Fruit fly (Drosophila melanogaster) whole organism, embryonic: ENCODE measurements around the gene dpp.

Experiments
- B-H1 ChIP-seq: fragments of 200-800 bp; sonication (Bioruptor generic); IDR thresholded peaks from 3 replicates; pipeline ENCODE4 v1.3.6; 2022; ENCODE audit warnings: missing biosample characterization, missing genetic modification characterization
- CG11093 ChIP-seq: fragments of 200-800 bp; sonication (Bioruptor generic); IDR thresholded peaks from 3 replicates; pipeline ENCODE4 v1.3.6; 2022; ENCODE audit warnings: missing biosample characterization, missing genetic modification characterization
- CG11504 ChIP-seq: fragments of 200-800 bp; sonication (Bioruptor generic); optimal IDR thresholded peaks from 3 replicates; lab custom pipeline; 2019; ENCODE audit warnings: missing biosample characterization, mild to moderate bottlenecking, missing genetic modification characterization, moderate library complexity
- CG12071 ChIP-seq: fragments of 200-800 bp; sonication (Bioruptor generic); optimal IDR thresholded peaks from 3 replicates; lab custom pipeline; 2018; ENCODE audit warnings: missing biosample characterization, mild to moderate bottlenecking, missing genetic modification characterization
- CG12219 ChIP-seq: fragments of 200-800 bp; sonication (Bioruptor generic); optimal IDR thresholded peaks from 3 replicates; lab custom pipeline; 2018; ENCODE audit warnings: missing biosample characterization, mild to moderate bottlenecking, missing genetic modification characterization
- CG12299 ChIP-seq: fragments of 200-800 bp; sonication (Bioruptor generic); optimal IDR thresholded peaks from 2 replicates; lab custom pipeline; 2018; ENCODE audit warnings: missing biosample characterization, mild to moderate bottlenecking, missing genetic modification characterization
- CG13775 ChIP-seq: fragments of 200-800 bp; sonication (Bioruptor generic); optimal IDR thresholded peaks from 3 replicates; lab custom pipeline; 2017; ENCODE audit warnings: missing biosample characterization, mild to moderate bottlenecking, missing genetic modification characterization
- CG14860 ChIP-seq: fragments of 200-800 bp; sonication (Bioruptor generic); IDR thresholded peaks from 3 replicates; pipeline ENCODE4 v1.3.6; 2022; ENCODE audit warnings: missing biosample characterization, missing genetic modification characterization; ENCODE audit not compliant: partially characterized antibody
- CG1647 ChIP-seq: fragments of 200-800 bp; sonication (Bioruptor generic); optimal IDR thresholded peaks from 3 replicates; lab custom pipeline; 2016; ENCODE audit warnings: missing biosample characterization, missing genetic modification characterization
- CG16863 ChIP-seq: fragments of 200-800 bp; sonication (Bioruptor generic); optimal IDR thresholded peaks from 3 replicates; lab custom pipeline; 2016; ENCODE audit warnings: missing biosample characterization, missing genetic modification characterization
- CG2199 ChIP-seq: fragments of 200-800 bp; sonication (Bioruptor generic); IDR thresholded peaks from 3 replicates; pipeline ENCODE4 v1.3.6; 2022; ENCODE audit warnings: missing biosample characterization, missing genetic modification characterization
- CG2678 ChIP-seq: fragments of 200-800 bp; sonication (Bioruptor generic); optimal IDR thresholded peaks from 3 replicates; lab custom pipeline; 2019; ENCODE audit warnings: missing biosample characterization, mild to moderate bottlenecking, missing genetic modification characterization, moderate library complexity
- CG32532 ChIP-seq: fragments of 200-800 bp; sonication (Bioruptor generic); IDR thresholded peaks from 2 replicates; pipeline ENCODE4 v1.3.6; 2022; ENCODE audit warnings: missing biosample characterization, missing genetic modification characterization
- CG4854 ChIP-seq: fragments of 200-800 bp; sonication (Bioruptor generic); optimal IDR thresholded peaks from 2 replicates; lab custom pipeline; 2016; ENCODE audit warnings: missing biosample characterization, missing genetic modification characterization, inconsistent platforms
- CG5953 ChIP-seq: fragments of 200-800 bp; sonication (Bioruptor generic); IDR thresholded peaks from 2 replicates; pipeline ENCODE4 v1.3.6; 2022; ENCODE audit warnings: missing biosample characterization, missing genetic modification characterization
- CG6654 ChIP-seq: fragments of 200-800 bp; sonication (Bioruptor generic); optimal IDR thresholded peaks from 2 replicates; lab custom pipeline; 2017; ENCODE audit warnings: missing biosample characterization, mild to moderate bottlenecking, missing genetic modification characterization
- CG7556 ChIP-seq: fragments of 200-800 bp; sonication (Bioruptor generic); optimal IDR thresholded peaks from 2 replicates; lab custom pipeline; 2017; ENCODE audit warnings: missing biosample characterization, mild to moderate bottlenecking, missing genetic modification characterization
- CG8281 ChIP-seq: fragments of 200-800 bp; sonication (Bioruptor generic); optimal IDR thresholded peaks from 2 replicates; lab custom pipeline; 2018; ENCODE audit warnings: missing biosample characterization, mild to moderate bottlenecking, missing genetic modification characterization, moderate library complexity
- CG8290 ChIP-seq, 3 experiments: fragments of 200-800 bp; sonication (Bioruptor generic); optimal IDR thresholded peaks; 2 replicates each; lab custom pipeline; 2016 to 2019; ENCODE audit warnings: missing biosample characterization in 3 of 3, missing genetic modification characterization in 3 of 3, mild to moderate bottlenecking in 2 of 3, moderate library complexity in 1 of 3
- CG9437 ChIP-seq: fragments of 200-800 bp; sonication (Bioruptor generic); optimal IDR thresholded peaks from 2 replicates; lab custom pipeline; 2018; ENCODE audit warnings: missing biosample characterization, mild to moderate bottlenecking, missing genetic modification characterization
- CkIIα-i1 ChIP-seq: fragments of 200-800 bp; sonication (Bioruptor generic); IDR thresholded peaks from 2 replicates; pipeline ENCODE4 v1.3.6; 2022; ENCODE audit warnings: missing biosample characterization, missing genetic modification characterization
- Dfd ChIP-seq, 2 experiments: fragments of >200 bp; optimal IDR thresholded peaks; 2 replicates each; lab custom pipeline; 2017; ENCODE audit warnings: missing biosample characterization in 2 of 2, missing genetic modification characterization in 2 of 2
- HLH4C ChIP-seq: fragments of 200-800 bp; sonication (Bioruptor generic); IDR thresholded peaks from 3 replicates; pipeline ENCODE4 v1.3.6; 2022; ENCODE audit warnings: missing biosample characterization, missing genetic modification characterization; ENCODE audit not compliant: partially characterized antibody
- Lhr ChIP-seq: fragments of 200-800 bp; sonication (Bioruptor generic); optimal IDR thresholded peaks from 3 replicates; lab custom pipeline; 2017; ENCODE audit warnings: mild to moderate bottlenecking, missing biosample characterization, missing genetic modification reagents, missing genetic modification characterization
- Lim3 ChIP-seq: fragments of 200-800 bp; sonication (Bioruptor generic); IDR thresholded peaks from 2 replicates; pipeline ENCODE4 v1.3.6; 2022; ENCODE audit warnings: missing biosample characterization, missing genetic modification characterization
- NFAT ChIP-seq: fragments of 200-800 bp; sonication (Bioruptor generic); IDR thresholded peaks from 2 replicates; pipeline ENCODE4 v1.3.6; 2022; ENCODE audit warnings: missing biosample characterization, missing genetic modification characterization
- Optix ChIP-seq: fragments of 200-800 bp; sonication (Bioruptor generic); IDR thresholded peaks from 3 replicates; pipeline ENCODE4 v1.3.6; 2022; ENCODE audit warnings: missing biosample characterization, missing genetic modification characterization
- Scr ChIP-seq: fragments of 200-800 bp; sonication (Bioruptor generic); IDR thresholded peaks from 2 replicates; pipeline ENCODE4 v1.3.6; 2022; ENCODE audit warnings: missing biosample characterization, missing genetic modification characterization; ENCODE audit not compliant: partially characterized antibody
- Sry-δ ChIP-seq: fragments of 200-800 bp; sonication (Bioruptor generic); optimal IDR thresholded peaks from 2 replicates; lab custom pipeline; 2016; ENCODE audit warnings: missing biosample characterization, missing genetic modification characterization
- Usf ChIP-seq: fragments of 200-800 bp; sonication (Bioruptor generic); optimal IDR thresholded peaks from 2 replicates; lab custom pipeline; 2017; ENCODE audit warnings: missing genotype, missing biosample characterization, missing genetic modification characterization
- Xrp1 ChIP-seq: fragments of 200-800 bp; sonication (Bioruptor generic); IDR thresholded peaks from 2 replicates; pipeline ENCODE4 v1.3.6; 2022; ENCODE audit warnings: missing biosample characterization, missing genetic modification characterization
- ap ChIP-seq: fragments of 200-800 bp; sonication (Bioruptor generic); IDR thresholded peaks from 2 replicates; pipeline ENCODE4 v1.3.6; 2022; ENCODE audit warnings: missing biosample characterization, missing genetic modification characterization
- ara ChIP-seq: fragments of 200-800 bp; sonication (Bioruptor generic); IDR thresholded peaks from 2 replicates; pipeline ENCODE4 v1.3.6; 2022; ENCODE audit warnings: missing biosample characterization, missing genetic modification characterization
- bigmax ChIP-seq: fragments of 200-800 bp; sonication (Bioruptor generic); optimal IDR thresholded peaks from 2 replicates; lab custom pipeline; 2018; ENCODE audit warnings: missing biosample characterization, mild to moderate bottlenecking, missing genetic modification characterization
- br ChIP-seq: fragments of >200 bp; optimal IDR thresholded peaks from 2 replicates; lab custom pipeline; 2017
- caup ChIP-seq: fragments of 200-800 bp; sonication (Bioruptor generic); optimal IDR thresholded peaks from 3 replicates; lab custom pipeline; 2017; ENCODE audit warnings: missing biosample characterization, mild to moderate bottlenecking, missing genetic modification characterization, moderate library complexity; ENCODE audit not compliant: severe bottlenecking
- chm ChIP-seq: fragments of 200-800 bp; sonication (Bioruptor generic); IDR thresholded peaks from 2 replicates; pipeline ENCODE4 v1.3.6; 2022; ENCODE audit warnings: missing biosample characterization, missing genetic modification characterization
- ci ChIP-seq: fragments of 200-800 bp; sonication (Bioruptor generic); IDR thresholded peaks from 3 replicates; pipeline ENCODE4 v1.3.6; 2022; ENCODE audit warnings: missing biosample characterization, missing genetic modification characterization
- crp ChIP-seq, 2 experiments: fragments of 200-800 bp; sonication (Bioruptor generic); optimal IDR thresholded peaks; 2 replicates in 1 of 2; 3 replicates in 1 of 2; lab custom pipeline; 2017; ENCODE audit warnings: missing biosample characterization in 2 of 2, missing genetic modification characterization in 2 of 2, mild to moderate bottlenecking in 1 of 2, moderate library complexity in 1 of 2
- dan ChIP-seq: fragments of 200-800 bp; sonication (Bioruptor generic); IDR thresholded peaks from 2 replicates; pipeline ENCODE4 v1.3.6; 2022; ENCODE audit warnings: missing biosample characterization, missing genetic modification characterization
- eve ChIP-seq, 2 experiments: fragments of >200 bp; optimal IDR thresholded peaks; 2 replicates each; lab custom pipeline; 2017; ENCODE audit warnings: missing biosample characterization in 2 of 2, missing genetic modification characterization in 2 of 2
- gfzf ChIP-seq: fragments of 200-800 bp; sonication (Bioruptor generic); optimal IDR thresholded peaks from 2 replicates; lab custom pipeline; 2016; ENCODE audit warnings: missing biosample characterization, mild to moderate bottlenecking, missing genetic modification characterization, moderate library complexity
- gsb ChIP-seq: fragments of 200-800 bp; sonication (Bioruptor generic); IDR thresholded peaks from 2 replicates; pipeline ENCODE4 v1.3.6; 2022; ENCODE audit warnings: missing biosample characterization, missing genetic modification characterization
- lmd ChIP-seq: fragments of 200-800 bp; sonication (Bioruptor generic); IDR thresholded peaks from 2 replicates; pipeline ENCODE4 v1.3.6; 2022; ENCODE audit warnings: missing biosample characterization, missing genetic modification characterization
- pzg ChIP-seq: fragments of 200-800 bp; sonication (Bioruptor generic); optimal IDR thresholded peaks from 3 replicates; lab custom pipeline; 2018; ENCODE audit warnings: missing biosample characterization, mild to moderate bottlenecking, missing genetic modification characterization, moderate library complexity
- shn ChIP-seq: fragments of 200-800 bp; sonication (Bioruptor generic); optimal IDR thresholded peaks from 3 replicates; lab custom pipeline; 2016; ENCODE audit warnings: missing biosample characterization, missing genetic modification characterization
- tin ChIP-seq: fragments of 200-800 bp; sonication (Bioruptor generic); optimal IDR thresholded peaks from 3 replicates; lab custom pipeline; 2016; ENCODE audit warnings: missing biosample characterization, missing genetic modification characterization
- trh ChIP-seq: fragments of 200-800 bp; sonication (Bioruptor generic); optimal IDR thresholded peaks from 2 replicates; lab custom pipeline; 2016; ENCODE audit warnings: missing biosample characterization, missing genetic modification characterization
- ttk ChIP-seq: fragments of 200-800 bp; sonication (Bioruptor generic); IDR thresholded peaks from 2 replicates; pipeline ENCODE4 v2.1.2; 2022; ENCODE audit warnings: missing biosample characterization, missing genetic modification characterization
- vfl ChIP-seq: fragments of 200-800 bp; sonication (Bioruptor generic); optimal IDR thresholded peaks from 2 replicates; lab custom pipeline; 2016; ENCODE audit warnings: missing biosample characterization, missing genetic modification characterization
- zf30C ChIP-seq: fragments of 200-800 bp; sonication (Bioruptor generic); optimal IDR thresholded peaks from 3 replicates; lab custom pipeline; 2018; ENCODE audit warnings: missing biosample characterization, mild to moderate bottlenecking, missing genetic modification characterization

The dpp gene

dm6 chr2L:2494515-2495098, 66.4 kb downstream of the dpp start (continued):
- peak; percentile 4 for TF ChIP-seq CG4854
- no peak for TF ChIP-seq crp (GFP tag; optimal IDR thresholded peaks at IDR 0.05; lab: Kevin White, UChicago)
- no peak for TF ChIP-seq vfl
- TF ChIP-seq Usf (GFP tag; lab: Kevin White, UChicago), result no peak
- TF ChIP-seq CG12071 (GFP tag; lab: Kevin White, UChicago), result peak; percentile 13
- no peak for TF ChIP-seq gfzf (GFP tag; lab: Kevin White, UChicago)
- TF ChIP-seq lmd, result no peak
- TF ChIP-seq Xrp1, result 0 out of 2 replicates have a peak, but pooled peaks have one; percentile 23
- no peak for TF ChIP-seq Optix (GFP tag; lab: Robert Waterston, UW)
- no peak for TF ChIP-seq CG9437 (GFP tag; lab: Kevin White, UChicago)
- no peak for TF ChIP-seq B-H1 (GFP tag; lab: Robert Waterston, UW)
- TF ChIP-seq CG8281, result no peak
- peak; percentile 34; the same call in 1 of the 2 replicates for TF ChIP-seq ara (GFP tag; lab: Robert Waterston, UW)
- TF ChIP-seq CG14860 (GFP tag; lab: Robert Waterston, UW), result no peak
- no peak for TF ChIP-seq shn (GFP tag; lab: Kevin White, UChicago)
- no peak for TF ChIP-seq CG2199 (GFP tag; lab: Robert Waterston, UW)
- TF ChIP-seq CG5953 (GFP tag; lab: Robert Waterston, UW), result no peak
- no peak for TF ChIP-seq CG12219 (GFP tag; lab: Kevin White, UChicago)
- peak; percentile 23 for TF ChIP-seq caup
- TF ChIP-seq eve (GFP tag; optimal IDR thresholded peaks at IDR 0.05; lab: Kevin White, UChicago), result no peak
- TF ChIP-seq ci (GFP tag; lab: Robert Waterston, UW), result no peak
- TF ChIP-seq Scr, result no peak
- TF ChIP-seq ttk (GFP tag; lab: Robert Waterston, UW), result 0 out of 2 replicates have a peak, but pooled peaks have one; percentile 25
- TF ChIP-seq CG11093, result no peak
- TF ChIP-seq NFAT (GFP tag; lab: Robert Waterston, UW), result no peak
- TF ChIP-seq CG7556, result no peak
- peak; percentile 17 for TF ChIP-seq CG8290 (GFP tag; optimal IDR thresholded peaks at IDR 0.05; lab: Kevin White, UChicago)
- peak in 1 of 2 experiments; percentile 3 for TF ChIP-seq CG8290 (tag; optimal IDR thresholded peaks at IDR 0.05; lab: Kevin White, UChicago)
- no peak for TF ChIP-seq br (lab: Kevin White, UChicago)
- peak; percentile 45 for TF ChIP-seq CG2678 (tag; lab: Kevin White, UChicago)
- no peak for TF ChIP-seq CG32532 (GFP tag; lab: Robert Waterston, UW)
- TF ChIP-seq CG16863 (GFP tag; lab: Kevin White, UChicago), result no peak
- no peak for TF ChIP-seq CG12299 (tag; lab: Kevin White, UChicago)
- peak; percentile 49 for TF ChIP-seq CG11504
- no peak for TF ChIP-seq pzg
- TF ChIP-seq Lim3 (GFP tag; lab: Robert Waterston, UW), result no peak
- no peak for TF ChIP-seq Lhr (GFP tag; lab: Kevin White, UChicago)
- no peak for TF ChIP-seq Dfd (GFP tag; optimal IDR thresholded peaks at IDR 0.05; lab: Kevin White, UChicago)
- no peak for TF ChIP-seq CG6654
- no peak for TF ChIP-seq tin (GFP tag; lab: Kevin White, UChicago)
- no peak for TF ChIP-seq HLH4C (GFP tag; lab: Robert Waterston, UW)
- no peak for TF ChIP-seq chm (GFP tag; lab: Robert Waterston, UW)
- no peak for TF ChIP-seq CG13775 (GFP tag; lab: Kevin White, UChicago)
- TF ChIP-seq ap (GFP tag; lab: Robert Waterston, UW), result no peak
- TF ChIP-seq CkIIα-i1 (GFP tag; lab: Robert Waterston, UW), result no peak
- no peak for TF ChIP-seq trh (GFP tag; lab: Kevin White, UChicago)
- no peak for TF ChIP-seq Sry-δ
- TF ChIP-seq bigmax (GFP tag; lab: Kevin White, UChicago), result no peak
- peak; percentile 37 for TF ChIP-seq CG1647 (GFP tag; lab: Kevin White, UChicago)
- TF ChIP-seq dan (GFP tag; lab: Robert Waterston, UW), result no peak
- TF ChIP-seq gsb (GFP tag; lab: Robert Waterston, UW), result no peak
- no peak for TF ChIP-seq zf30C (GFP tag; lab: Kevin White, UChicago)
